Worm (Caenorhabditis elegans) whole organism, young adult: ENCODE results near the gene fbxb-112.

Source experiments
- B0336.3 ChIP-seq: fragments of 200-800 bp; sonication (Bioruptor generic); IDR thresholded peaks from 2 replicates; pipeline ENCODE4 v1.3.6; 2022; ENCODE audit warnings: missing genetic modification characterization, missing compliant biosample characterization
- D2030.7 ChIP-seq: fragments of 200-800 bp; sonication (Bioruptor generic); IDR thresholded peaks from 2 replicates; pipeline ENCODE4 v1.3.6; 2022; ENCODE audit warnings: missing genetic modification reagents, missing genetic modification characterization, missing compliant biosample characterization
- F10E7.11 ChIP-seq: sonication (generic microtip); optimal IDR thresholded peaks from 2 replicates; lab custom pipeline; 2017; ENCODE audit warnings: mild to moderate bottlenecking, missing genetic modification characterization, moderate library complexity, missing compliant biosample characterization
- F23B12.7 ChIP-seq: sonication (generic microtip); optimal IDR thresholded peaks from 2 replicates; lab custom pipeline; 2017; ENCODE audit warnings: missing genetic modification characterization, mild to moderate bottlenecking, missing compliant biosample characterization, antibody characterized with exemption, moderate library complexity; ENCODE audit not compliant: insufficient read depth
- F33H1.4 ChIP-seq: fragments of 200-800 bp; sonication (Bioruptor generic); IDR thresholded peaks from 2 replicates; pipeline ENCODE4 v1.3.6; 2022; ENCODE audit warnings: missing genetic modification reagents, missing genetic modification characterization, missing compliant biosample characterization
- F37B4.10 ChIP-seq: fragments of 200-800 bp; sonication (Bioruptor generic); IDR thresholded peaks from 2 replicates; pipeline ENCODE4 v1.3.6; 2022; ENCODE audit warnings: missing genetic modification characterization, missing compliant biosample characterization
- F49E8.2 ChIP-seq: sonication (generic microtip); optimal IDR thresholded peaks from 3 replicates; lab custom pipeline; 2017; ENCODE audit warnings: missing genetic modification characterization, mild to moderate bottlenecking, missing compliant biosample characterization, antibody characterized with exemption, moderate library complexity; ENCODE audit not compliant: insufficient read depth
- F52B5.7 ChIP-seq: sonication (generic microtip); optimal IDR thresholded peaks from 2 replicates; lab custom pipeline; 2016; ENCODE audit warnings: mild to moderate bottlenecking, missing genetic modification characterization, missing compliant biosample characterization
- atf-7 ChIP-seq: sonication (generic microtip); optimal IDR thresholded peaks from 2 replicates; lab custom pipeline; 2017; ENCODE audit warnings: mild to moderate bottlenecking, missing genetic modification characterization, missing compliant biosample characterization
- athp-1 ChIP-seq: sonication (generic microtip); optimal IDR thresholded peaks from 2 replicates; lab custom pipeline; 2017; ENCODE audit warnings: mild to moderate bottlenecking, missing genetic modification characterization, missing compliant biosample characterization
- cebp-1 ChIP-seq, 2 experiments: fragments of 200-800 bp in 1 of 2; sonication (Bioruptor generic) in 1 of 2; sonication (generic microtip) in 1 of 2; IDR thresholded peaks in 1 of 2; optimal IDR thresholded peaks in 1 of 2; 2 replicates each; pipeline versions ENCODE4 v1.3.6 to Lab custom; 2017 to 2022; ENCODE audit warnings: missing compliant biosample characterization in 2 of 2, missing genetic modification characterization in 2 of 2, mild to moderate bottlenecking in 1 of 2, missing genetic modification reagents in 1 of 2, moderate library complexity in 1 of 2
- ceh-27 ChIP-seq: fragments of 200-800 bp; sonication (Bioruptor generic); optimal IDR thresholded peaks from 2 replicates; lab custom pipeline; 2018; ENCODE audit warnings: mild to moderate bottlenecking, missing genetic modification characterization, moderate library complexity, missing compliant biosample characterization
- ceh-58 ChIP-seq: fragments of 200-800 bp; sonication (Bioruptor generic); IDR thresholded peaks from 2 replicates; pipeline ENCODE4 v1.3.6; 2022; ENCODE audit warnings: missing genetic modification characterization, missing compliant biosample characterization
- chd-7 ChIP-seq: sonication (generic microtip); optimal IDR thresholded peaks from 2 replicates; lab custom pipeline; 2016; ENCODE audit warnings: mild to moderate bottlenecking, missing genetic modification characterization, moderate library complexity, missing compliant biosample characterization
- die-1 ChIP-seq: sonication (generic microtip); optimal IDR thresholded peaks from 2 replicates; lab custom pipeline; 2016; ENCODE audit warnings: missing genotype, mild to moderate bottlenecking, missing genetic modification characterization, missing compliant biosample characterization
- ets-4 ChIP-seq: fragments of 200-800 bp; sonication (Bioruptor generic); optimal IDR thresholded peaks from 2 replicates; lab custom pipeline; 2018; ENCODE audit warnings: mild to moderate bottlenecking, missing genetic modification characterization, missing compliant biosample characterization
- hlh-26 ChIP-seq: fragments of 200-800 bp; sonication (Bioruptor generic); conservative IDR thresholded peaks from 2 replicates; pipeline ENCODE4 v1.3.6; 2022; ENCODE audit warnings: missing genetic modification reagents, missing genetic modification characterization, missing compliant biosample characterization
- hmg-20 ChIP-seq: fragments of 200-800 bp; sonication (Bioruptor generic); IDR thresholded peaks from 2 replicates; pipeline ENCODE4 v1.3.6; 2022; ENCODE audit warnings: missing genetic modification reagents, missing genetic modification characterization, missing compliant biosample characterization
- hsf-1 ChIP-seq: fragments of 200-800 bp; sonication (Bioruptor generic); IDR thresholded peaks from 2 replicates; pipeline ENCODE4 v1.3.6; 2022; ENCODE audit warnings: missing genetic modification reagents, missing genetic modification characterization, missing compliant biosample characterization
- lag-1 ChIP-seq: fragments of 200-800 bp; sonication (Bioruptor generic); IDR thresholded peaks from 2 replicates; pipeline ENCODE4 v1.3.6; 2022; ENCODE audit warnings: missing genetic modification reagents, missing genetic modification characterization, missing compliant biosample characterization
- let-607 ChIP-seq, 2 experiments: fragments of 200-800 bp in 1 of 2; sonication (Bioruptor generic) in 1 of 2; sonication (generic microtip) in 1 of 2; optimal IDR thresholded peaks; 2 replicates each; lab custom pipeline; 2016 to 2018; ENCODE audit warnings: mild to moderate bottlenecking in 2 of 2, missing compliant biosample characterization in 2 of 2, missing genetic modification characterization in 2 of 2, moderate library complexity in 2 of 2, missing genotype in 1 of 2
- lin-26 ChIP-seq: fragments of 200-800 bp; sonication (Bioruptor generic); IDR thresholded peaks from 2 replicates; pipeline ENCODE4 v1.3.6; 2022; ENCODE audit warnings: missing genetic modification reagents, missing genetic modification characterization, missing compliant biosample characterization
- lsl-1 ChIP-seq: fragments of 200-800 bp; sonication (Bioruptor generic); optimal IDR thresholded peaks from 2 replicates; lab custom pipeline; 2018; ENCODE audit warnings: mild to moderate bottlenecking, missing genetic modification characterization, moderate library complexity, missing compliant biosample characterization
- madf-6 ChIP-seq: fragments of 200-800 bp; sonication (Bioruptor generic); IDR thresholded peaks from 2 replicates; pipeline ENCODE4 v1.3.6; 2022; ENCODE audit warnings: missing genetic modification reagents, missing genetic modification characterization, missing compliant biosample characterization
- mxl-1 ChIP-seq: sonication (generic microtip); optimal IDR thresholded peaks from 2 replicates; lab custom pipeline; 2016; ENCODE audit warnings: missing genetic modification characterization, missing compliant biosample characterization
- nhr-27 ChIP-seq: fragments of 200-800 bp; sonication (Bioruptor generic); optimal IDR thresholded peaks from 2 replicates; lab custom pipeline; 2018; ENCODE audit warnings: mild to moderate bottlenecking, missing genetic modification characterization, moderate library complexity, missing compliant biosample characterization
- rpc-1 ChIP-seq, 2 experiments: fragments of 150-350 bp in 1 of 2; sonication (generic microtip) in 1 of 2; optimal IDR thresholded peaks; 2 replicates each; lab custom pipeline; 2014 to 2018; ENCODE audit warnings: missing biosample characterization in 1 of 2, missing genetic modification characterization in 1 of 2, missing genetic modification reagents in 1 of 2, missing genotype in 1 of 2
- sdz-38 ChIP-seq: sonication (generic microtip); optimal IDR thresholded peaks from 2 replicates; lab custom pipeline; 2016; ENCODE audit warnings: missing genotype, missing genetic modification characterization, missing compliant biosample characterization
- sea-2 ChIP-seq: fragments of 200-800 bp; sonication (Bioruptor generic); IDR thresholded peaks from 2 replicates; pipeline ENCODE4 v1.3.6; 2022; ENCODE audit warnings: missing genetic modification characterization, missing compliant biosample characterization
- snpc-4 ChIP-seq, 5 experiments: fragments of 150-350 bp in 1 of 5; sonication (generic microtip) in 4 of 5; optimal IDR thresholded peaks; 2 replicates each; lab custom pipeline; 2014 to 2018; ENCODE audit warnings: missing genetic modification characterization in 5 of 5, missing biosample characterization in 3 of 5, antibody characterized with exemption in 2 of 5, mild to moderate bottlenecking in 2 of 5, missing compliant biosample characterization in 2 of 5, missing genotype in 2 of 5, moderate library complexity in 2 of 5, missing genetic modification reagents in 1 of 5
- tbx-9 ChIP-seq: sonication (generic microtip); optimal IDR thresholded peaks from 2 replicates; lab custom pipeline; 2016; ENCODE audit warnings: borderline replicate concordance, missing genetic modification characterization, inconsistent platforms, missing compliant biosample characterization
- tlf-1 ChIP-seq: fragments of 200-800 bp; sonication (Bioruptor generic); optimal IDR thresholded peaks from 2 replicates; lab custom pipeline; 2018; ENCODE audit warnings: mild to moderate bottlenecking, missing genetic modification characterization, missing compliant biosample characterization
- unc-62 ChIP-seq: fragments of 150-350 bp; optimal IDR thresholded peaks from 2 replicates; lab custom pipeline; 2014; ENCODE audit warnings: missing biosample characterization, missing genetic modification reagents, missing genetic modification characterization
- xnd-1 ChIP-seq: sonication (generic microtip); optimal IDR thresholded peaks from 2 replicates; lab custom pipeline; 2016; ENCODE audit warnings: missing genotype, missing genetic modification reagents, missing genetic modification characterization, missing compliant biosample characterization
- ztf-3 ChIP-seq: fragments of 200-800 bp; sonication (Bioruptor generic); optimal IDR thresholded peaks from 2 replicates; lab custom pipeline; 2018; ENCODE audit warnings: mild to moderate bottlenecking, missing genetic modification characterization, missing compliant biosample characterization

The fbxb-112 gene

DNA sequence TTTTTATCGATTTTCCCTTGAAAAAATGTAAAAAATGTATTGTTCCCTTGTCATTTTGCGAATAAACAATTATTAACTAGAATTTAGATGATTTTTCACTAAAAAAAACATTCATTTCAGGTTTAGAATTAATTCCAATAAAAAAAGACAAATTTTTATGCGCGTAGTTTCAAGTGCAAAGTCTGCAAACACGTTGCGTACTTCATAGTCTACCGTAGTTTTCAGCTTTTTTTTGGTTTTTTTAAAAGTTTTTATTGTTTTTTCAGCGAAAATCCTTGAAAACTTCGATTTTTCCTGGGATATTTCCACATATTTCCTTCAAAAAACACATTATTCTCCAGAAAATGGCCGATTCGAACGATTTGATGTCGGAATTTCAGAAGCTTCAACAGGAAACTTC, 37.4 kb upstream of the fbxb-112 start, which contains the start of gene C16C8.11:
Gene C16C8.11, plus strand, starts transcription at position 188 of the 400 bp plus-strand sequence.
- TF ChIP-seq F33H1.4 (GFP tag; lab: Robert Waterston, UW) (0 out of 2 replicates have a peak, but pooled peaks have one; percentile 25), atf-7 (tag; lab: Kevin White, UChicago) (no peak), snpc-4 (GFP tag; optimal IDR thresholded peaks at IDR 0.05; lab: Kevin White, UChicago) (no peak), snpc-4 (tag; optimal IDR thresholded peaks at IDR 0.05; lab: Kevin White, UChicago) (no peak), lsl-1 (GFP tag; lab: Kevin White, UChicago) (peak; percentile 80), F52B5.7 (tag; lab: Kevin White, UChicago) (no peak), athp-1 (tag; lab: Kevin White, UChicago) (peak; percentile 20), nhr-27 (no peak), madf-6 (GFP tag; lab: Robert Waterston, UW) (peak; percentile 51; the same call in 1 of the 2 replicates), B0336.3 (GFP tag; lab: Robert Waterston, UW) (no peak), lin-26 (no peak), cebp-1 (GFP tag; IDR thresholded peaks at IDR 0.05; lab: Robert Waterston, UW) (no peak), cebp-1 (tag; optimal IDR thresholded peaks at IDR 0.05; lab: Kevin White, UChicago) (no peak), F10E7.11 (no peak), xnd-1 (peak; percentile 7)

DNA sequence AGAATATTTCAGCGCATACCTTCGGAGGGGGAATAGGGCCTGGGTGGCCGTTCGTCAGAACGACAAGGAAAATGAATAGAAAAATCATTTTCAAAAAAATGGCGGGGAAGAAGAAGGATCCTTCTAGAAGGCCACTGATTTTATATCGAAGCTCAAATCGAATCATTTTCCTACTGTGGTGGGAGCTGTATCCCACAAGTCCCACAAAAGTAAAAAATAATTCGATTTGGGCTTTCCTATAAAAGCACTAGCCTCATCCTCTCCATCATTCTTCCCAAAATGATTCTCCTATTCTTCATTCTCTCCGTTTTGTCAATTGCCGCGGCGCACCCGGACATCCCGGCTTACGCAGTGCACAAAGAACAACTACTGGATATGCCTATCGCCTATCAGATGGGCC, 32.7 kb upstream of the fbxb-112 start, which contains the start of the genes C16C8.26 and C16C8.19:
Gene C16C8.26, minus strand, starts transcription at position 101 of the 400 bp plus-strand sequence.
Gene C16C8.19, plus strand, starts transcription at position 279 of the 400 bp plus-strand sequence.
- TF ChIP-seq rpc-1 (optimal IDR thresholded peaks at IDR 0.05; lab: Kevin White, UChicago) (no peak), rpc-1 (tag; optimal IDR thresholded peaks at IDR 0.05; lab: Kevin White, UChicago) (no peak), sea-2 (no peak), D2030.7 (no peak), die-1 (no peak), lag-1 (GFP tag; lab: Robert Waterston, UW) (no peak), sdz-38 (tag; lab: Kevin White, UChicago) (no peak)
- TF ChIP-seq, all 124 proteins: peak for 0

DNA sequence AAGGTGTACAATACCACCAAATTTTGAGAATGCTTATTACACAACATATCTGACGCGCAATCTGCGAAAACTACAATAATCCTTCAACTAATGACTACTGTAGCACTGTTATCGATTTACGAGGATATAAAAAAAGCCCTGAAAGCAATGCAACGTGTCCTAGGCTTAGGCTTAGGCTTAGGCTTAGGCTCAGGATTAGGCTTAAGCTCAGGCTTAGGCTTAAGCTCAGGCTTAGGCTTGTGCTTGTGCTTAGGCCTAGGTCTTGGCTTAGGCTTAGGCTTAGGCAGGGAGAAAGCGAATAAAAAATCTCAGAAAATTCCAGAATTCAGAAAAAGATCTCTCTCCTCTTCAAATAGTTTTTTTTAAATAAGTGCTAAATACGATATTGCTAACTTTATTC, 31.7 kb upstream of the fbxb-112 start:
- no peak for TF ChIP-seq hsf-1
- no peak for TF ChIP-seq F37B4.10 (GFP tag; lab: Robert Waterston, UW)
- TF ChIP-seq F23B12.7 (tag; lab: Kevin White, UChicago) = no peak
- TF ChIP-seq tbx-9 (tag; lab: Kevin White, UChicago) = no peak
- TF ChIP-seq ets-4 = no peak

DNA sequence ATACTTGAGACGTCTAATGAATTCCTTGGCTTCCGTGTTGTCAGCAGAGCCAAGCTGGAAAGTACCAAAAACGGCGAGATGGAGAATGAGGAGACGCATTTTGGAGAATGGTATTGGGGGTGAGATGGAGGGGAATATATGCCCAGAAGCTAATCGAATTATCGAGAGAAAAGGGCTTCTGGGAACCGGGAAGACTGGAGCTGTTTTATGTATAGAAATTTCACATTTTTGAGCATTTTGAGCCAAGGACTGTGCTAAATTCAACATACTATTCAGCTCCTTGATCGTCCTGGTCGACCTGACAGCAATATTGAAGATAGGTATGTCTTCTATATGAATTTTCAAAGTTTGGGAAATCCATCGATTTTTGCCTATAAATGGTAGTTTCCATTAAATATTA, 30.8 kb upstream of the fbxb-112 start, which contains the start of gene C16C8.7:
Gene C16C8.7, minus strand, starts transcription at position 101 of the 400 bp plus-strand sequence.
- TF ChIP-seq mxl-1 (tag; lab: Kevin White, UChicago) (no peak), hmg-20 (GFP tag; lab: Robert Waterston, UW) (no peak), hlh-26 (GFP tag; lab: Robert Waterston, UW) (no peak), ztf-3 (GFP tag; lab: Kevin White, UChicago) (no peak), unc-62 (GFP tag; lab: Kevin White, UChicago) (no peak), chd-7 (tag; lab: Kevin White, UChicago) (no peak), let-607 (tag; optimal IDR thresholded peaks at IDR 0.05; lab: Kevin White, UChicago) (no peak), tlf-1 (GFP tag; lab: Kevin White, UChicago) (no peak), ets-4 (no peak), F49E8.2 (tag; lab: Kevin White, UChicago) (no peak), ceh-27 (GFP tag; lab: Kevin White, UChicago) (no peak), ceh-58 (GFP tag; lab: Robert Waterston, UW) (no peak)
